Fruit fly (Drosophila melanogaster): Measurements from ENCODE around the gene CG3330.

CG3330 gene

dm6 chr3R:27330782-27331181 is at the start of gene CG3330:
CG3330 (minus strand) TSS chr3R:27330882.
- TF ChIP-seq eve (GFP tag; optimal IDR thresholded peaks at IDR 0.05) (no peak), CG8281 (tag; optimal IDR thresholded peaks at IDR 0.05) (no peak), Stat92E (GFP tag; optimal IDR thresholded peaks at IDR 0.05) (no peak), CG31365 (tag; optimal IDR thresholded peaks at IDR 0.05) (no peak), so (GFP tag; IDR thresholded peaks at IDR 0.05) (no peak), CG10654 (GFP tag; optimal IDR thresholded peaks at IDR 0.05) (no peak), CG7271 (tag; optimal IDR thresholded peaks at IDR 0.05) (no peak), CG2120 (GFP tag; optimal IDR thresholded peaks at IDR 0.05) (no peak), shn (GFP tag; optimal IDR thresholded peaks at IDR 0.05) (no peak), CG2199 (GFP tag; IDR thresholded peaks at IDR 0.05) (no peak), CG14441 (GFP tag; IDR thresholded peaks at IDR 0.05) (no peak), Bdp1 (GFP tag; optimal IDR thresholded peaks at IDR 0.05) (no peak), nom (GFP tag; optimal IDR thresholded peaks at IDR 0.05) (no peak), Hsf (GFP tag; optimal IDR thresholded peaks at IDR 0.05) (no peak), luna (GFP tag; optimal IDR thresholded peaks at IDR 0.05) (no peak), Nf-YA (GFP tag; IDR thresholded peaks at IDR 0.05) (no peak)

dm6 chr3R:27368617-27369016 is 37.9 kb upstream of the CG3330 start, which contains the start of gene CG46335:
CG46335 (minus strand) TSS chr3R:27368717.
- TF ChIP-seq CG14667 (GFP tag; IDR thresholded peaks at IDR 0.05) (no peak), dmrt99B (tag; optimal IDR thresholded peaks at IDR 0.05) (no peak), peb (GFP tag; IDR thresholded peaks at IDR 0.05) (no peak), vvl (GFP tag; IDR thresholded peaks at IDR 0.05) (no peak), gsb (GFP tag; IDR thresholded peaks at IDR 0.05) (no peak), jumu (GFP tag; optimal IDR thresholded peaks at IDR 0.05) (no peak), CG18599 (GFP tag; optimal IDR thresholded peaks at IDR 0.05) (no peak), CG13123 (GFP tag; optimal IDR thresholded peaks at IDR 0.05) (no peak), tap (tag; optimal IDR thresholded peaks at IDR 0.05) (no peak), Nf-YB (GFP tag; optimal IDR thresholded peaks at IDR 0.05) (no peak)

dm6 chr3R:27340322-27340721 is 9.6 kb upstream of the CG3330 start, which contains the start of gene CG42534:
CG42534 (plus strand) TSS chr3R:27340622.
- TF ChIP-seq CG34422 (GFP tag; IDR thresholded peaks at IDR 0.05) (0 out of 3 replicates have a peak, but pooled peaks have one; percentile 13), her (GFP tag; optimal IDR thresholded peaks at IDR 0.05) (no peak)

DNA sequence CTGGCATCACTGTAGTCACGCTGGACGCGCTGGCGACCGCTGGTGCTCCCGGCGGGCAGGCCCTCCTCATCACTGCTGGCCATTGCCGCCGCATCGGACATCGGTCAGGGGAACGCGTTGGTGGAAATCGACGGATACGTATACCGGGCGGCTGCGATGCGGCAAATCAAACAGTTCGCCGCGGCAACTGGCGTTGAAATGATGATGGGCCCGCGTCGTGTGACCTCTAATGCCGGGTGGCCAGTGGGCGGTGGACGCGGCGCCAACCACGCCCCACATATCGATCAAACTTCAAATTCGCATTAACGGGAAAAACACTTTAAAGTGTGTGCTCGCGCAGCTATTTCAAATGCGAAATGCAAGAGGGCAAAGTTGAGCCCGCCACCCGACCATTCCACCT is 8.5 kb downstream of the CG3330 start, which contains the start of gene CG3339:
Gene CG3339 (minus strand): TSS at position 101 of the 400 bp plus-strand sequence.
- TF ChIP-seq sc (optimal IDR thresholded peaks at IDR 0.05) = no peak
- no peak for TF ChIP-seq sc (GFP tag; optimal IDR thresholded peaks at IDR 0.05)
- TF ChIP-seq CG6854 (GFP tag; optimal IDR thresholded peaks at IDR 0.05) = no peak
- no peak for TF ChIP-seq D19A (tag; optimal IDR thresholded peaks at IDR 0.05)
- TF ChIP-seq slbo (GFP tag; IDR thresholded peaks at IDR 0.05) = no peak
- no peak for TF ChIP-seq esg (GFP tag; conservative IDR thresholded peaks at IDR 0.05)
- TF ChIP-seq tll (GFP tag; optimal IDR thresholded peaks at IDR 0.05) = no peak
- TF ChIP-seq CG11695 (GFP tag; IDR thresholded peaks at IDR 0.05) = no peak
- no peak for TF ChIP-seq org-1 (GFP tag; optimal IDR thresholded peaks at IDR 0.05)
- no peak for TF ChIP-seq zen (tag; optimal IDR thresholded peaks at IDR 0.05)
- no peak for TF ChIP-seq abd-A (tag; optimal IDR thresholded peaks at IDR 0.05)
- TF ChIP-seq mam (GFP tag; optimal IDR thresholded peaks at IDR 0.05) = no peak
- no peak for TF ChIP-seq gcm (GFP tag; optimal IDR thresholded peaks at IDR 0.05)

All from whole organism, embryonic.